Fruit fly (Drosophila melanogaster) whole organism, embryonic: ENCODE data around the gene CG13850.

Experiments used
- Antp ChIP-seq: fragments of 200-800 bp; sonication (Bioruptor generic); optimal IDR thresholded peaks from 3 replicates; lab custom pipeline; 2016; ENCODE audit warnings: missing biosample characterization, missing genetic modification characterization
- Atf6 ChIP-seq: fragments of 200-800 bp; sonication (Bioruptor generic); IDR thresholded peaks from 2 replicates; pipeline ENCODE4 v1.3.6; 2022; ENCODE audit warnings: missing biosample characterization, missing genetic modification characterization
- CG1602 ChIP-seq: fragments of 200-800 bp; sonication (Bioruptor generic); optimal IDR thresholded peaks from 3 replicates; lab custom pipeline; 2016; ENCODE audit warnings: missing biosample characterization, missing genetic modification characterization
- CG18476 ChIP-seq: fragments of 200-800 bp; sonication (Bioruptor generic); optimal IDR thresholded peaks from 2 replicates; lab custom pipeline; 2016; ENCODE audit warnings: missing biosample characterization, mild to moderate bottlenecking, missing genetic modification characterization
- CG2120 ChIP-seq: fragments of 200-800 bp; sonication (Bioruptor generic); optimal IDR thresholded peaks from 3 replicates; lab custom pipeline; 2016; ENCODE audit warnings: missing biosample characterization, missing genetic modification characterization
- CG2199 ChIP-seq: fragments of 200-800 bp; sonication (Bioruptor generic); IDR thresholded peaks from 3 replicates; pipeline ENCODE4 v1.3.6; 2022; ENCODE audit warnings: missing biosample characterization, missing genetic modification characterization
- CG30020 ChIP-seq: fragments of 200-800 bp; optimal IDR thresholded peaks from 2 replicates; lab custom pipeline; 2019; ENCODE audit warnings: missing biosample characterization, mild to moderate bottlenecking, missing genetic modification characterization, moderate library complexity
- CG3065 ChIP-seq: fragments of 200-800 bp; sonication (Bioruptor generic); optimal IDR thresholded peaks from 2 replicates; lab custom pipeline; 2016; ENCODE audit warnings: missing biosample characterization, missing genetic modification characterization
- CG31365 ChIP-seq: fragments of 200-800 bp; sonication (Bioruptor generic); optimal IDR thresholded peaks from 2 replicates; lab custom pipeline; 2018; ENCODE audit warnings: missing biosample characterization, mild to moderate bottlenecking, missing genetic modification characterization
- CG32767 ChIP-seq: fragments of 200-800 bp; sonication (Bioruptor generic); IDR thresholded peaks from 2 replicates; pipeline ENCODE4 v1.3.6; 2022; ENCODE audit warnings: missing biosample characterization, missing genetic modification characterization
- CG3281 ChIP-seq: fragments of 200-800 bp; sonication (Bioruptor generic); optimal IDR thresholded peaks from 3 replicates; lab custom pipeline; 2017; ENCODE audit warnings: missing biosample characterization, mild to moderate bottlenecking, missing genetic modification characterization
- CG33213 ChIP-seq: fragments of 200-800 bp; sonication (Bioruptor generic); optimal IDR thresholded peaks from 3 replicates; lab custom pipeline; 2016; ENCODE audit warnings: missing biosample characterization, missing genetic modification characterization
- CG3995 ChIP-seq: fragments of 200-800 bp; sonication (Bioruptor generic); optimal IDR thresholded peaks from 3 replicates; lab custom pipeline; 2016; ENCODE audit warnings: missing biosample characterization, missing genetic modification characterization
- CG4617 ChIP-seq: fragments of 200-800 bp; sonication (Bioruptor generic); optimal IDR thresholded peaks from 3 replicates; lab custom pipeline; 2016; ENCODE audit warnings: missing biosample characterization, missing genetic modification characterization, borderline replicate concordance
- CG6791 ChIP-seq: fragments of 200-800 bp; sonication (Bioruptor generic); IDR thresholded peaks from 3 replicates; pipeline ENCODE4 v1.3.6; 2022; ENCODE audit warnings: missing biosample characterization, missing genetic modification characterization; ENCODE audit not compliant: partially characterized antibody
- CG6813 ChIP-seq: fragments of 200-800 bp; sonication (Bioruptor generic); optimal IDR thresholded peaks from 2 replicates; lab custom pipeline; 2017; ENCODE audit warnings: missing biosample characterization, missing genetic modification characterization, mild to moderate bottlenecking, moderate library complexity, missing genetic modification reagents
- CG8944 ChIP-seq: fragments of 200-800 bp; sonication (Bioruptor generic); optimal IDR thresholded peaks from 3 replicates; lab custom pipeline; 2016; ENCODE audit warnings: missing biosample characterization, missing genetic modification characterization
- CG9609 ChIP-seq: fragments of 200-800 bp; sonication (Bioruptor generic); optimal IDR thresholded peaks from 3 replicates; lab custom pipeline; 2016; ENCODE audit warnings: missing biosample characterization, missing genetic modification characterization
- Dll ChIP-seq: fragments of 200-800 bp; sonication (Bioruptor generic); IDR thresholded peaks from 4 replicates; pipeline ENCODE4 v1.3.6; 2022; ENCODE audit warnings: missing biosample characterization, missing genetic modification characterization; ENCODE audit not compliant: partially characterized antibody
- Ets97D ChIP-seq: fragments of 200-800 bp; sonication (Bioruptor generic); optimal IDR thresholded peaks from 3 replicates; lab custom pipeline; 2016; ENCODE audit warnings: missing biosample characterization, missing genetic modification characterization
- Fer3 ChIP-seq: fragments of 200-800 bp; sonication (Bioruptor generic); optimal IDR thresholded peaks from 2 replicates; lab custom pipeline; 2018; ENCODE audit warnings: missing biosample characterization, mild to moderate bottlenecking, missing genetic modification characterization, moderate library complexity
- HLH3B ChIP-seq: fragments of 200-800 bp; sonication (Bioruptor generic); IDR thresholded peaks from 2 replicates; pipeline ENCODE4 v1.3.6; 2022; ENCODE audit warnings: missing biosample characterization, missing genetic modification characterization
- Med ChIP-seq: fragments of 200-800 bp; sonication (Bioruptor generic); peaks from one replicate; lab custom pipeline; 2016; ENCODE audit warnings: missing biosample characterization, missing genetic modification characterization, mild to moderate bottlenecking, inconsistent platforms, moderate library complexity
- NfI ChIP-seq: fragments of 200-800 bp; sonication (Bioruptor generic); optimal IDR thresholded peaks from 3 replicates; lab custom pipeline; 2018; ENCODE audit warnings: missing biosample characterization, mild to moderate bottlenecking, missing genetic modification characterization, moderate library complexity
- Side ChIP-seq: fragments of 200-800 bp; sonication (Bioruptor generic); optimal IDR thresholded peaks from 2 replicates; lab custom pipeline; 2016; ENCODE audit warnings: missing biosample characterization, missing genetic modification characterization
- Spps ChIP-seq: fragments of 200-800 bp; sonication (Bioruptor generic); optimal IDR thresholded peaks from 2 replicates; lab custom pipeline; 2018; ENCODE audit warnings: missing biosample characterization, mild to moderate bottlenecking, missing genetic modification characterization
- YL-1 ChIP-seq: fragments of 200-800 bp; sonication (Bioruptor generic); optimal IDR thresholded peaks from 3 replicates; lab custom pipeline; 2017; ENCODE audit warnings: missing biosample characterization, mild to moderate bottlenecking, missing genetic modification characterization
- al ChIP-seq: fragments of 200-800 bp; sonication (Bioruptor generic); IDR thresholded peaks from 2 replicates; pipeline ENCODE4 v1.3.6; 2022; ENCODE audit warnings: missing biosample characterization, missing genetic modification characterization
- bowl ChIP-seq: fragments of 200-800 bp; sonication (Bioruptor generic); IDR thresholded peaks from 2 replicates; pipeline ENCODE4 v1.3.6; 2022; ENCODE audit warnings: missing biosample characterization, missing genetic modification characterization
- caup ChIP-seq: fragments of 200-800 bp; sonication (Bioruptor generic); optimal IDR thresholded peaks from 3 replicates; lab custom pipeline; 2017; ENCODE audit warnings: missing biosample characterization, mild to moderate bottlenecking, missing genetic modification characterization, moderate library complexity; ENCODE audit not compliant: severe bottlenecking
- ci ChIP-seq: fragments of 200-800 bp; sonication (Bioruptor generic); IDR thresholded peaks from 3 replicates; pipeline ENCODE4 v1.3.6; 2022; ENCODE audit warnings: missing biosample characterization, missing genetic modification characterization
- dm ChIP-seq: fragments of 200-800 bp; sonication (Bioruptor generic); optimal IDR thresholded peaks from 3 replicates; lab custom pipeline; 2016; ENCODE audit warnings: missing biosample characterization, missing genetic modification characterization
- dysf ChIP-seq: fragments of 200-800 bp; sonication (Bioruptor generic); IDR thresholded peaks from 3 replicates; pipeline ENCODE4 v1.3.6; 2022; ENCODE audit warnings: missing biosample characterization, missing genetic modification characterization
- fru ChIP-seq: fragments of >200 bp; optimal IDR thresholded peaks from 2 replicates; lab custom pipeline; 2017
- ftz-f1 ChIP-seq: fragments of 200-800 bp; sonication (Bioruptor generic); optimal IDR thresholded peaks from 2 replicates; lab custom pipeline; 2016; ENCODE audit warnings: missing biosample characterization, missing genetic modification characterization
- fu2 ChIP-seq: fragments of 200-800 bp; sonication (Bioruptor generic); optimal IDR thresholded peaks from 2 replicates; lab custom pipeline; 2016; ENCODE audit warnings: missing biosample characterization, missing genetic modification characterization
- hb ChIP-seq: fragments of 200-800 bp; sonication (Bioruptor generic); IDR thresholded peaks from 3 replicates; pipeline ENCODE4 v1.3.6; 2022; ENCODE audit warnings: missing biosample characterization, missing genetic modification characterization; ENCODE audit not compliant: partially characterized antibody
- insv ChIP-seq, 2 experiments: fragments of 200-800 bp; sonication (Bioruptor generic); optimal IDR thresholded peaks; 3 replicates each; lab custom pipeline; 2016 to 2018; ENCODE audit warnings: missing biosample characterization in 2 of 2, missing genetic modification characterization in 2 of 2
- kah ChIP-seq: fragments of 200-800 bp; sonication (Bioruptor generic); optimal IDR thresholded peaks from 2 replicates; lab custom pipeline; 2018; ENCODE audit warnings: missing biosample characterization, mild to moderate bottlenecking, missing genetic modification characterization
- lola ChIP-seq, 3 experiments: fragments of >200 bp in 2 of 3; fragments of 200-800 bp in 1 of 3; sonication (Bioruptor generic) in 1 of 3; optimal IDR thresholded peaks; 2 replicates each; lab custom pipeline; 2017 to 2019; ENCODE audit warnings: missing biosample characterization in 3 of 3, missing genetic modification characterization in 3 of 3, mild to moderate bottlenecking in 1 of 3, moderate library complexity in 1 of 3
- mirr ChIP-seq: fragments of 200-800 bp; sonication (Bioruptor generic); optimal IDR thresholded peaks from 3 replicates; lab custom pipeline; 2018; ENCODE audit warnings: missing biosample characterization, mild to moderate bottlenecking, missing genetic modification characterization
- onecut ChIP-seq: fragments of 200-800 bp; sonication (Bioruptor generic); IDR thresholded peaks from 2 replicates; pipeline ENCODE4 v1.3.6; 2022; ENCODE audit warnings: missing biosample characterization, missing genetic modification characterization
- org-1 ChIP-seq: fragments of 200-800 bp; sonication (Bioruptor generic); optimal IDR thresholded peaks from 2 replicates; lab custom pipeline; 2017; ENCODE audit warnings: missing biosample characterization, missing genetic modification characterization
- pfk ChIP-seq: fragments of 200-800 bp; sonication (Bioruptor generic); optimal IDR thresholded peaks from 2 replicates; lab custom pipeline; 2018; ENCODE audit warnings: missing biosample characterization, mild to moderate bottlenecking, missing genetic modification characterization, moderate library complexity
- rib ChIP-seq: fragments of 200-800 bp; sonication (Bioruptor generic); IDR thresholded peaks from 2 replicates; pipeline ENCODE4 v1.3.6; 2022; ENCODE audit warnings: missing biosample characterization, missing genetic modification characterization
- schlank ChIP-seq: fragments of 200-800 bp; sonication (Bioruptor generic); optimal IDR thresholded peaks from 2 replicates; lab custom pipeline; 2018; ENCODE audit warnings: missing biosample characterization, mild to moderate bottlenecking, missing genetic modification characterization
- scrt ChIP-seq: fragments of 200-800 bp; sonication (Bioruptor generic); optimal IDR thresholded peaks from 2 replicates; lab custom pipeline; 2018; ENCODE audit warnings: missing biosample characterization, mild to moderate bottlenecking, missing genetic modification characterization, moderate library complexity
- stc ChIP-seq: fragments of 200-800 bp; sonication (Bioruptor generic); IDR thresholded peaks from 2 replicates; pipeline ENCODE4 v1.3.6; 2022; ENCODE audit warnings: missing biosample characterization, missing genetic modification characterization
- twi ChIP-seq: fragments of 200-800 bp; optimal IDR thresholded peaks from 2 replicates; lab custom pipeline; 2019; ENCODE audit warnings: missing biosample characterization, mild to moderate bottlenecking, missing genetic modification characterization, moderate library complexity
- tx ChIP-seq: fragments of 200-800 bp; sonication (Bioruptor generic); optimal IDR thresholded peaks from 2 replicates; lab custom pipeline; 2016; ENCODE audit warnings: missing biosample characterization, missing genetic modification characterization
- zf30C ChIP-seq: fragments of 200-800 bp; sonication (Bioruptor generic); optimal IDR thresholded peaks from 3 replicates; lab custom pipeline; 2018; ENCODE audit warnings: missing biosample characterization, mild to moderate bottlenecking, missing genetic modification characterization

The CG13850 gene

DNA sequence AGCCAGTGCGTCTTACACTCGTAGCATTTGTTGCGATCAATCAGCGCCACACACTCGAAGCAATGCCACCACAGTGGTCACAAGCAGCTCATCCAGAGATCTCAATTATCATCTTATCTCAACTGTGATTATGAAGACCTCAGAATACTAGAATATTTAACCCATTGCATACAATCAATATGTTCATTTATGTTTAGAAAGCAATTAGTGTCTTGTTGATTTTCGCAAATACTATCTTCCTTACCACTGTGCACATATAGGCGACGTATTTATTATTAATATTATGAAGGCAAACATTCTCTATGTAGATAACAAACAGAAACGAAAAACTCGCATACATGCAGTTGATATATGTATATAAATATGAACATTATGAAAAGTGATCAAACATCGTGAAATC is 51.9 kb downstream of the CG13850 start (continued):
- TF ChIP-seq schlank (no peak), ftz-f1 (GFP tag; lab: Kevin White, UChicago) (no peak), CG4617 (GFP tag; lab: Kevin White, UChicago) (no peak), dysf (GFP tag; lab: Robert Waterston, UW) (peak; percentile 82), Antp (peak; percentile 20), Ets97D (GFP tag; lab: Kevin White, UChicago) (no peak), fu2 (GFP tag; lab: Kevin White, UChicago) (no peak), Med (GFP tag; lab: Kevin White, UChicago) (peak; percentile 76), twi (peak; percentile 42), Atf6 (GFP tag; lab: Robert Waterston, UW) (peak; percentile 34; the same call in 1 of the 2 replicates), CG3065 (peak; percentile 48), CG2199 (peak; percentile 91; the same call in 2 of the 3 replicates), CG8944 (peak; percentile 53), fru (lab: Kevin White, UChicago) (no peak), insv (GFP tag; optimal IDR thresholded peaks at IDR 0.05; lab: Kevin White, UChicago) (no peak), Fer3 (tag; lab: Kevin White, UChicago) (peak; percentile 74), kah (GFP tag; lab: Kevin White, UChicago) (peak; percentile 32), CG3995 (GFP tag; lab: Kevin White, UChicago) (no peak), rib (no peak), CG2120 (GFP tag; lab: Kevin White, UChicago) (peak; percentile 52), dm (no peak), al (GFP tag; lab: Robert Waterston, UW) (peak; percentile 37; the same call in 1 of the 2 replicates), CG6813 (GFP tag; lab: Kevin White, UChicago) (peak; percentile 86), mirr (GFP tag; lab: Kevin White, UChicago) (no peak), CG31365 (tag; lab: Kevin White, UChicago) (peak; percentile 41), bowl (GFP tag; lab: Robert Waterston, UW) (peak; percentile 49; the same call in 1 of the 2 replicates), tx (no peak), CG18476 (GFP tag; lab: Kevin White, UChicago) (peak; percentile 84), YL-1 (GFP tag; lab: Kevin White, UChicago) (peak; percentile 32), lola (GFP tag; optimal IDR thresholded peaks at IDR 0.05; lab: Kevin White, UChicago) (peak in 1 of 3 experiments; percentile 77), NfI (GFP tag; lab: Kevin White, UChicago) (peak; percentile 53), HLH3B (GFP tag; lab: Robert Waterston, UW) (peak; percentile 79), CG9609 (peak; percentile 23), ci (GFP tag; lab: Robert Waterston, UW) (peak; percentile 82), CG6791 (GFP tag; lab: Robert Waterston, UW) (no peak), CG1602 (GFP tag; lab: Kevin White, UChicago) (peak; percentile 74), stc (peak; percentile 62), org-1 (peak; percentile 69), Side (GFP tag; lab: Kevin White, UChicago) (peak; percentile 12), CG33213 (GFP tag; lab: Kevin White, UChicago) (peak; percentile 51), pfk (GFP tag; lab: Kevin White, UChicago) (no peak), Dll (no peak), CG32767 (GFP tag; lab: Robert Waterston, UW) (no peak; the same call in 1 of the 2 replicates), zf30C (GFP tag; lab: Kevin White, UChicago) (no peak), scrt (GFP tag; lab: Kevin White, UChicago) (peak; percentile 6), CG3281 (GFP tag; lab: Kevin White, UChicago) (peak; percentile 52), Spps (tag; lab: Kevin White, UChicago) (peak; percentile 82), hb (GFP tag; lab: Robert Waterston, UW) (no peak), caup (GFP tag; lab: Kevin White, UChicago) (peak; percentile 43), CG30020 (tag; lab: Kevin White, UChicago) (no peak), onecut (GFP tag; lab: Robert Waterston, UW) (peak; percentile 38)
